Worm (Caenorhabditis elegans): ENCODE data around the gene ccz-1.

DNA sequence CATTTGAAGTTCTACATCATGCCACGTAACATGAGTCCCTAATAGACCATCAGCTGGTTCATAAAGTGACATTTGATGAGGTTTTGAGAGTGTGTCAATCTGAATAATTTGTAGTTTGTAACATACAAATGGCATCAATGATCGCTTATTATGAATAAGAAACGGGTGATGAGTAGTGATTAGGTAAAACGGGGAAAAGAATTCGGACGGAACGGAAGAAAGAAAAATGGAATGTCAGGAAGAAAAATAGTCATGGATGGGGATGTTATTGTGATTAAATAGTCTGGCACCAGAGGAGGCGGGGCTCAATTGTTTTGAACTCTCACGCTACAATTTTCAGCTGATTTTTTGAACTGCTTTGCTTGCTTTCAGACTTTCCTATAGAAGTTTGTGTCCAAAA is 44.5 kb upstream of the ccz-1 start, which contains the start of gene H37A05.2:
- TF ChIP-seq sup-37 (GFP tag; optimal IDR thresholded peaks at IDR 0.05) (no peak), dpl-1 (GFP tag; optimal IDR thresholded peaks at IDR 0.05) (no peak), ztf-4 (tag; optimal IDR thresholded peaks at IDR 0.05) (no peak), egl-27 (tag; optimal IDR thresholded peaks at IDR 0.05) (no peak)
